1 fruit fly cellular context compared by ENCODE assay signal in genomic region chr3R:31720112-31720511, dm6.
TF ChIP-seq lines count a peak whose summit lies in the region.

No protein-coding gene starts in this region.

TF ChIP-seq in whole organism, embryonic, 481 proteins besides CTCF, POLR2A, EP300 and RAD21 (continued from another document):
- no peak for TF ChIP-seq CG4282 (GFP tag; optimal IDR thresholded peaks at IDR 0.05; lab: Kevin White, UChicago)
- TF ChIP-seq CG10543 (GFP tag; optimal IDR thresholded peaks at IDR 0.05; lab: Kevin White, UChicago), result peak; percentile 7
- no peak for TF ChIP-seq CG3163 (GFP tag; optimal IDR thresholded peaks at IDR 0.05; lab: Kevin White, UChicago)
- TF ChIP-seq gt (GFP tag; IDR thresholded peaks at IDR 0.05; lab: Robert Waterston, UW), result no peak
- no peak for TF ChIP-seq CG6689 (GFP tag; IDR thresholded peaks at IDR 0.05; lab: Robert Waterston, UW)
- TF ChIP-seq slou (GFP tag; optimal IDR thresholded peaks at IDR 0.05; lab: Kevin White, UChicago), result no peak
- TF ChIP-seq ac (GFP tag; optimal IDR thresholded peaks at IDR 0.05; lab: Kevin White, UChicago), result no peak
- no peak for TF ChIP-seq CG2202 (tag; optimal IDR thresholded peaks at IDR 0.05; lab: Kevin White, UChicago)
- TF ChIP-seq jumu (GFP tag; optimal IDR thresholded peaks at IDR 0.05; lab: Kevin White, UChicago), result no peak
- no peak for TF ChIP-seq CG10274 (GFP tag; optimal IDR thresholded peaks at IDR 0.05; lab: Kevin White, UChicago)
- no peak for TF ChIP-seq CG4424 (GFP tag; optimal IDR thresholded peaks at IDR 0.05; lab: Kevin White, UChicago)
- no peak for TF ChIP-seq CG17912 (GFP tag; optimal IDR thresholded peaks at IDR 0.05; lab: Kevin White, UChicago)
- no peak for TF ChIP-seq CG10321 (GFP tag; IDR thresholded peaks at IDR 0.05; lab: Robert Waterston, UW)
- TF ChIP-seq Gsc (GFP tag; IDR thresholded peaks at IDR 0.05; lab: Robert Waterston, UW), result no peak
